Worm (Caenorhabditis elegans) whole organism, late embryonic: ENCODE measurements around the gene C33F10.4.

Source experiments
- K09A11.1 ChIP-seq: sonication (generic microtip); optimal IDR thresholded peaks from 2 replicates; lab custom pipeline; 2017; ENCODE audit warnings: antibody characterized with exemption, mild to moderate bottlenecking, missing genetic modification characterization, missing compliant biosample characterization; ENCODE audit not compliant: insufficient read depth
- ceh-14 ChIP-seq: sonication (generic microtip); optimal IDR thresholded peaks from 2 replicates; lab custom pipeline; 2016; ENCODE audit warnings: missing genotype, missing genetic modification characterization, missing compliant biosample characterization
- ceh-18 ChIP-seq: sonication (generic microtip); optimal IDR thresholded peaks from 2 replicates; lab custom pipeline; 2016; ENCODE audit warnings: missing genetic modification characterization, missing compliant biosample characterization
- ceh-19 ChIP-seq: fragments of 200-800 bp; sonication (Bioruptor generic); optimal IDR thresholded peaks from 2 replicates; lab custom pipeline; 2018; ENCODE audit warnings: mild to moderate bottlenecking, missing genetic modification characterization, missing compliant biosample characterization
- ceh-30 ChIP-seq: fragments of 150-350 bp; optimal IDR thresholded peaks from 2 replicates; lab custom pipeline; 2014; ENCODE audit warnings: missing biosample characterization, missing genetic modification characterization
- ceh-9 ChIP-seq: sonication (generic microtip); optimal IDR thresholded peaks from 2 replicates; lab custom pipeline; 2016; ENCODE audit warnings: mild to moderate bottlenecking, missing genetic modification characterization, inconsistent platforms, missing compliant biosample characterization
- ets-4 ChIP-seq: sonication (generic microtip); optimal IDR thresholded peaks from 2 replicates; lab custom pipeline; 2016; ENCODE audit warnings: missing genetic modification characterization, missing compliant biosample characterization
- fkh-10 ChIP-seq: fragments of 150-350 bp; optimal IDR thresholded peaks from 2 replicates; lab custom pipeline; 2014; ENCODE audit warnings: missing biosample characterization, missing genetic modification reagents, missing genetic modification characterization
- lin-11 ChIP-seq: fragments of 200-800 bp; sonication (Bioruptor generic); optimal IDR thresholded peaks from 2 replicates; lab custom pipeline; 2018; ENCODE audit warnings: mild to moderate bottlenecking, missing genetic modification characterization, missing compliant biosample characterization
- pag-3 ChIP-seq: sonication (generic microtip); optimal IDR thresholded peaks from 2 replicates; lab custom pipeline; 2016; ENCODE audit warnings: missing compliant biosample characterization, missing genetic modification characterization, borderline replicate concordance
- pat-9 ChIP-seq: fragments of 200-800 bp; sonication (Bioruptor generic); optimal IDR thresholded peaks from 2 replicates; lab custom pipeline; 2018; ENCODE audit warnings: mild to moderate bottlenecking, missing genetic modification characterization, moderate library complexity, missing compliant biosample characterization
- pha-4 ChIP-seq: fragments of 150-350 bp; optimal IDR thresholded peaks from 2 replicates; lab custom pipeline; 2018; ENCODE audit warnings: missing biosample characterization, missing genetic modification reagents, missing genetic modification characterization
- tbx-7 ChIP-seq: sonication (generic microtip); optimal IDR thresholded peaks from 2 replicates; lab custom pipeline; 2016; ENCODE audit warnings: missing genotype, missing genetic modification characterization, missing compliant biosample characterization
- ttx-3 ChIP-seq: sonication (generic microtip); optimal IDR thresholded peaks from 2 replicates; lab custom pipeline; 2016; ENCODE audit warnings: missing genetic modification reagents, missing genetic modification characterization, missing compliant biosample characterization

DNA sequence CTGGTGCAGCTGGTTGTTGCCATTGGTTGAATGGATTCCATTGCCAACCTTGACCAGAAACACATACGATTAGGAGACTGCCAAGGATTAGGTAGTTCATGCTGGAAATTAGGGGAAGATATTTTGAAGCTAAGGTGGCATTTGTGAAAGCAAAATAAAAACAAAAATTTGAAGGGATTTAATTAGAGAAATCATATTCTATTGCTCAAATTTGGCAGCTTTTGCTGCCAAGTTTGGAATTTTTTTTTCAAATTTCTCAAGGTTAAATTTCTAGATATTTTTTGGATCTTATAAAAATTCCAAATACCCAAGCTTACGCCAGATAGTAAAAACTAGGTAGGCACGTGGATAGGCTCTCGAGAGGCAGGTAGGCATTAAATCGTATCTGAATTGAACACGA is 24.3 kb upstream of the C33F10.4 start, which contains the start of gene F26G1.5:
- no peak for TF ChIP-seq ceh-18
- no peak for TF ChIP-seq ceh-9 (tag; lab: Kevin White, UChicago)
- no peak for TF ChIP-seq pat-9 (tag; lab: Kevin White, UChicago)
- no peak for TF ChIP-seq pag-3 (tag; lab: Kevin White, UChicago)
- no peak for TF ChIP-seq ceh-14 (tag; lab: Kevin White, UChicago)
- no peak for TF ChIP-seq ttx-3 (tag; lab: Kevin White, UChicago)
- TF ChIP-seq tbx-7 (tag; lab: Kevin White, UChicago) = no peak
- no peak for TF ChIP-seq pha-4
- TF ChIP-seq ets-4 (tag; lab: Kevin White, UChicago) = no peak
- TF ChIP-seq fkh-10 (GFP tag; lab: Kevin White, UChicago) = no peak
- TF ChIP-seq ceh-30 (tag; lab: Kevin White, UChicago) = no peak
- TF ChIP-seq ceh-19 (GFP tag; lab: Kevin White, UChicago) = no peak
- TF ChIP-seq K09A11.1 (tag; lab: Kevin White, UChicago) = no peak
- no peak for TF ChIP-seq lin-11 (tag; lab: Kevin White, UChicago)
